Fruit fly (Drosophila melanogaster) whole organism, embryonic: ENCODE measurements around the gene eIF2gamma.

Experiments
- Asciz ChIP-seq: fragments of 200-800 bp; sonication (Bioruptor generic); optimal IDR thresholded peaks from 2 replicates; lab custom pipeline; 2017; ENCODE audit warnings: missing biosample characterization, mild to moderate bottlenecking, missing genetic modification characterization, missing genetic modification reagents
- Blimp-1 ChIP-seq: fragments of 200-800 bp; sonication (Bioruptor generic); optimal IDR thresholded peaks from 3 replicates; lab custom pipeline; 2018; ENCODE audit warnings: missing biosample characterization, missing genetic modification characterization, mild to moderate bottlenecking, moderate library complexity, missing genetic modification reagents
- CG12659 ChIP-seq: fragments of 200-800 bp; sonication (Bioruptor generic); optimal IDR thresholded peaks from 3 replicates; lab custom pipeline; 2017; ENCODE audit warnings: mild to moderate bottlenecking, missing biosample characterization, missing genetic modification reagents, missing genetic modification characterization
- CG13624 ChIP-seq: fragments of 200-800 bp; sonication (Bioruptor generic); optimal IDR thresholded peaks from 2 replicates; lab custom pipeline; 2016; ENCODE audit warnings: missing biosample characterization, missing genetic modification characterization
- CG13894 ChIP-seq: fragments of 200-800 bp; sonication (Bioruptor generic); optimal IDR thresholded peaks from 3 replicates; lab custom pipeline; 2018; ENCODE audit warnings: missing biosample characterization, mild to moderate bottlenecking, missing genetic modification characterization, moderate library complexity
- CG14965 ChIP-seq: fragments of 200-800 bp; sonication (Bioruptor generic); optimal IDR thresholded peaks from 2 replicates; lab custom pipeline; 2016; ENCODE audit warnings: missing biosample characterization, missing genetic modification characterization, borderline replicate concordance
- CG15601 ChIP-seq: fragments of 200-800 bp; sonication (Bioruptor generic); optimal IDR thresholded peaks from 3 replicates; lab custom pipeline; 2019; ENCODE audit warnings: missing biosample characterization, mild to moderate bottlenecking, missing genetic modification characterization, moderate library complexity
- CG1647 ChIP-seq: fragments of 200-800 bp; sonication (Bioruptor generic); optimal IDR thresholded peaks from 3 replicates; lab custom pipeline; 2016; ENCODE audit warnings: missing biosample characterization, missing genetic modification characterization
- CG1792 ChIP-seq: fragments of 200-800 bp; sonication (Bioruptor generic); optimal IDR thresholded peaks from 2 replicates; lab custom pipeline; 2016; ENCODE audit warnings: missing biosample characterization, missing genetic modification characterization
- CG2875 ChIP-seq: fragments of 200-800 bp; sonication (Bioruptor generic); optimal IDR thresholded peaks from 2 replicates; lab custom pipeline; 2017; ENCODE audit warnings: missing biosample characterization, mild to moderate bottlenecking, missing genetic modification characterization, missing genetic modification reagents
- CG31441 ChIP-seq: fragments of 200-800 bp; sonication (Bioruptor generic); IDR thresholded peaks from 2 replicates; pipeline ENCODE4 v1.3.6; 2022; ENCODE audit warnings: missing biosample characterization, missing genetic modification characterization
- CG34376 ChIP-seq: fragments of 200-800 bp; sonication (Bioruptor generic); optimal IDR thresholded peaks from 2 replicates; lab custom pipeline; 2018; ENCODE audit warnings: missing biosample characterization, mild to moderate bottlenecking, missing genetic modification characterization
- CG7963 ChIP-seq: fragments of 200-800 bp; sonication (Bioruptor generic); IDR thresholded peaks from 3 replicates; pipeline ENCODE4 v1.3.6; 2022; ENCODE audit warnings: missing biosample characterization, missing genetic modification characterization; ENCODE audit not compliant: partially characterized antibody
- Camta ChIP-seq: fragments of 200-800 bp; sonication (Bioruptor generic); optimal IDR thresholded peaks from 2 replicates; lab custom pipeline; 2016; ENCODE audit warnings: missing biosample characterization, missing genetic modification characterization
- D19B ChIP-seq: fragments of 200-800 bp; sonication (Bioruptor generic); optimal IDR thresholded peaks from 2 replicates; lab custom pipeline; 2017; ENCODE audit warnings: missing biosample characterization, mild to moderate bottlenecking, missing genetic modification characterization
- Dip2 ChIP-seq: fragments of 200-800 bp; sonication (Bioruptor generic); IDR thresholded peaks from 2 replicates; pipeline ENCODE4 v1.3.6; 2022; ENCODE audit warnings: missing biosample characterization, missing genetic modification characterization
- Dp ChIP-seq: fragments of 200-800 bp; sonication (Bioruptor generic); optimal IDR thresholded peaks from 2 replicates; lab custom pipeline; 2018; ENCODE audit warnings: missing biosample characterization, mild to moderate bottlenecking, missing genetic modification characterization, moderate library complexity
- Dref ChIP-seq: fragments of 200-800 bp; sonication (Bioruptor generic); IDR thresholded peaks from 2 replicates; pipeline ENCODE4 v1.3.6; 2022; ENCODE audit warnings: missing biosample characterization, missing genetic modification characterization
- Ets65A ChIP-seq: fragments of 200-800 bp; sonication (Bioruptor generic); peaks from one replicate; lab custom pipeline; 2016; ENCODE audit warnings: missing biosample characterization, missing genetic modification characterization
- Fer1 ChIP-seq: fragments of 200-800 bp; sonication (Bioruptor generic); optimal IDR thresholded peaks from 2 replicates; lab custom pipeline; 2017; ENCODE audit warnings: missing biosample characterization, mild to moderate bottlenecking, missing genetic modification characterization
- HmgZ ChIP-seq: fragments of 200-800 bp; sonication (Bioruptor generic); optimal IDR thresholded peaks from 2 replicates; lab custom pipeline; 2018; ENCODE audit warnings: missing biosample characterization, mild to moderate bottlenecking, missing genetic modification characterization
- Lhr ChIP-seq: fragments of 200-800 bp; sonication (Bioruptor generic); optimal IDR thresholded peaks from 3 replicates; lab custom pipeline; 2017; ENCODE audit warnings: mild to moderate bottlenecking, missing biosample characterization, missing genetic modification reagents, missing genetic modification characterization
- NFAT ChIP-seq: fragments of 200-800 bp; sonication (Bioruptor generic); IDR thresholded peaks from 2 replicates; pipeline ENCODE4 v1.3.6; 2022; ENCODE audit warnings: missing biosample characterization, missing genetic modification characterization
- Oaz ChIP-seq: fragments of 200-800 bp; sonication (Bioruptor generic); IDR thresholded peaks from 2 replicates; pipeline ENCODE4 v1.3.6; 2022; ENCODE audit warnings: missing biosample characterization, missing genetic modification characterization
- Scr ChIP-seq: fragments of 200-800 bp; sonication (Bioruptor generic); IDR thresholded peaks from 2 replicates; pipeline ENCODE4 v1.3.6; 2022; ENCODE audit warnings: missing biosample characterization, missing genetic modification characterization; ENCODE audit not compliant: partially characterized antibody
- Ssrp ChIP-seq: fragments of 200-800 bp; sonication (Bioruptor generic); optimal IDR thresholded peaks from 2 replicates; lab custom pipeline; 2018; ENCODE audit warnings: missing biosample characterization, mild to moderate bottlenecking, missing genetic modification characterization, moderate library complexity
- Stat92E ChIP-seq, 3 experiments: fragments of >200 bp in 2 of 3; fragments of 200-800 bp in 1 of 3; sonication (Bioruptor generic) in 1 of 3; optimal IDR thresholded peaks; 2 replicates each; lab custom pipeline; 2017 to 2019; ENCODE audit warnings: missing biosample characterization in 3 of 3, missing genetic modification characterization in 3 of 3, mild to moderate bottlenecking in 1 of 3, moderate library complexity in 1 of 3
- Xrp1 ChIP-seq: fragments of 200-800 bp; sonication (Bioruptor generic); IDR thresholded peaks from 2 replicates; pipeline ENCODE4 v1.3.6; 2022; ENCODE audit warnings: missing biosample characterization, missing genetic modification characterization
- bigmax ChIP-seq: fragments of 200-800 bp; sonication (Bioruptor generic); optimal IDR thresholded peaks from 2 replicates; lab custom pipeline; 2018; ENCODE audit warnings: missing biosample characterization, mild to moderate bottlenecking, missing genetic modification characterization
- br ChIP-seq: fragments of >200 bp; optimal IDR thresholded peaks from 2 replicates; lab custom pipeline; 2017
- crc ChIP-seq: fragments of 200-800 bp; sonication (Bioruptor generic); optimal IDR thresholded peaks from 2 replicates; lab custom pipeline; 2016; ENCODE audit warnings: missing biosample characterization, missing genetic modification characterization
- fd96Cb ChIP-seq: fragments of 200-800 bp; sonication (Bioruptor generic); optimal IDR thresholded peaks from 2 replicates; lab custom pipeline; 2018; ENCODE audit warnings: missing biosample characterization, mild to moderate bottlenecking, missing genetic modification characterization, moderate library complexity
- lbe ChIP-seq: fragments of 200-800 bp; sonication (Bioruptor generic); optimal IDR thresholded peaks from 2 replicates; lab custom pipeline; 2016; ENCODE audit warnings: missing biosample characterization, mild to moderate bottlenecking, missing genetic modification characterization
- lmd ChIP-seq: fragments of 200-800 bp; sonication (Bioruptor generic); IDR thresholded peaks from 2 replicates; pipeline ENCODE4 v1.3.6; 2022; ENCODE audit warnings: missing biosample characterization, missing genetic modification characterization
- org-1 ChIP-seq: fragments of 200-800 bp; sonication (Bioruptor generic); optimal IDR thresholded peaks from 2 replicates; lab custom pipeline; 2017; ENCODE audit warnings: missing biosample characterization, missing genetic modification characterization
- row ChIP-seq: fragments of 200-800 bp; sonication (Bioruptor generic); IDR thresholded peaks from 3 replicates; pipeline ENCODE4 v1.3.6; 2022; ENCODE audit warnings: missing biosample characterization, missing genetic modification characterization
- schlank ChIP-seq: fragments of 200-800 bp; sonication (Bioruptor generic); optimal IDR thresholded peaks from 2 replicates; lab custom pipeline; 2018; ENCODE audit warnings: missing biosample characterization, mild to moderate bottlenecking, missing genetic modification characterization
- sr ChIP-seq: fragments of 200-800 bp; sonication (Bioruptor generic); IDR thresholded peaks from 3 replicates; pipeline ENCODE4 v1.3.6; 2022; ENCODE audit warnings: missing biosample characterization, missing genetic modification characterization
- stwl ChIP-seq: fragments of 200-800 bp; sonication (Bioruptor generic); optimal IDR thresholded peaks from 3 replicates; lab custom pipeline; 2018; ENCODE audit warnings: missing biosample characterization, mild to moderate bottlenecking, missing genetic modification characterization, moderate library complexity
- tll ChIP-seq, 2 experiments: fragments of 200-800 bp in 1 of 2; fragments of >200 bp in 1 of 2; sonication (Bioruptor generic) in 1 of 2; optimal IDR thresholded peaks; 2 replicates each; lab custom pipeline; 2017 to 2019; ENCODE audit warnings: missing biosample characterization in 2 of 2, missing genetic modification characterization in 2 of 2, mild to moderate bottlenecking in 1 of 2, moderate library complexity in 1 of 2
- zfh2 ChIP-seq: fragments of 200-800 bp; sonication (Bioruptor generic); optimal IDR thresholded peaks from 2 replicates; lab custom pipeline; 2016; ENCODE audit warnings: missing biosample characterization, missing genetic modification characterization

eIF2gamma gene

DNA sequence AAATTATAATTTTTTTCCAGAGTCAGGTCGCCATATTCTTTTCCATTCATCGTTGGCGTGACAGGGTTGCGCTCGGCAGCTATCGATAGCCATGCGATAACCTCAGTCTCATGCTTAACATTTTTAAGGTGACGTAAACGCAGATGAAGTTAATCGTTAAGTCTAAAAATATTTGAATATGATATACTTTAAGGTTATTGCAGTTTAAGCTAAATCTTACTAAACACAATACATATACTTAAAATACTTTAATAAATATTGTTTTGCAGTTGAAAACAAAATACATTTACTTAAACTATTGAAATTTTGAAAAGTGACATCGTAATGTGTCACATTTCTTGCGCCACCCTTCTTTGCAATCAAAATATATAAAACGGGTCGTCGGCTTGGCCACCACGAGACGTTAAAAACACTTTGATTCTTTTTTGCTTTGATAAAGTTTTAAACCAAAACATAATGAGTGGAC is 11.9 kb upstream of the eIF2gamma start, which contains the start of the genes Cp190 and CG4338 (continued):
- TF ChIP-seq Oaz (peak; percentile 90), CG13894 (tag; lab: Kevin White, UChicago) (peak; percentile 98), Dref (GFP tag; lab: Robert Waterston, UW) (peak; percentile 94), CG15601 (tag; lab: Kevin White, UChicago) (peak; percentile 98), sr (GFP tag; lab: Robert Waterston, UW) (peak; percentile 51; the same call in 1 of the 3 replicates), schlank (tag; lab: Kevin White, UChicago) (peak; percentile 93), zfh2 (GFP tag; lab: Kevin White, UChicago) (peak; percentile 92), Blimp-1 (GFP tag; lab: Kevin White, UChicago) (peak; percentile 97), HmgZ (tag; lab: Kevin White, UChicago) (peak; percentile 99), CG1647 (GFP tag; lab: Kevin White, UChicago) (peak; percentile 91), bigmax (GFP tag; lab: Kevin White, UChicago) (peak; percentile 72), CG13624 (peak; percentile 91), CG2875 (peak; percentile 94), org-1 (peak; percentile 96), lmd (GFP tag; lab: Robert Waterston, UW) (peak; percentile 98), CG34376 (GFP tag; lab: Kevin White, UChicago) (peak; percentile 98), row (GFP tag; lab: Robert Waterston, UW) (peak; percentile 98), Xrp1 (GFP tag; lab: Robert Waterston, UW) (peak; percentile 98), CG14965 (GFP tag; lab: Kevin White, UChicago) (no peak), CG1792 (GFP tag; lab: Kevin White, UChicago) (peak; percentile 84), D19B (peak; percentile 94), NFAT (GFP tag; lab: Robert Waterston, UW) (peak; percentile 89), Dip2 (peak; percentile 75), CG7963 (peak; percentile 68; the same call in 2 of the 3 replicates), lbe (peak; percentile 95), Ssrp (tag; lab: Kevin White, UChicago) (peak; percentile 99), CG31441 (GFP tag; lab: Robert Waterston, UW) (peak; percentile 99), stwl (tag; lab: Kevin White, UChicago) (peak; percentile 87), Stat92E (GFP tag; optimal IDR thresholded peaks at IDR 0.05; lab: Kevin White, UChicago) (peak in 1 of 3 experiments; percentile 95), Camta (peak; percentile 93), br (lab: Kevin White, UChicago) (no peak), Ets65A (GFP tag; lab: Kevin White, UChicago) (peak; percentile 99), Lhr (peak; percentile 91), fd96Cb (peak; percentile 98), CG12659 (GFP tag; lab: Kevin White, UChicago) (peak; percentile 99), Asciz (GFP tag; lab: Kevin White, UChicago) (peak; percentile 96), tll (GFP tag; optimal IDR thresholded peaks at IDR 0.05; lab: Kevin White, UChicago) (peak; percentile 83 to 87), Scr (GFP tag; lab: Robert Waterston, UW) (peak; percentile 76), Dp (GFP tag; lab: Kevin White, UChicago) (peak; percentile 52), crc (GFP tag; lab: Kevin White, UChicago) (peak; percentile 72), Fer1 (GFP tag; lab: Kevin White, UChicago) (peak; percentile 98)
